Fruit fly (Drosophila melanogaster) whole organism, embryonic: ENCODE measurements around the gene Cp190.

Experiments
- Adf1 ChIP-seq: fragments of 200-800 bp; sonication (Bioruptor generic); IDR thresholded peaks from 2 replicates; pipeline ENCODE4 v1.3.6; 2022; ENCODE audit warnings: missing biosample characterization, missing genetic modification characterization
- Awh ChIP-seq: fragments of 200-800 bp; sonication (Bioruptor generic); IDR thresholded peaks from 2 replicates; pipeline ENCODE4, ENCODE4 v1.3.6; 2022; ENCODE audit warnings: missing biosample characterization, missing genetic modification characterization
- B-H2 ChIP-seq: fragments of 200-800 bp; sonication (Bioruptor generic); optimal IDR thresholded peaks from 2 replicates; lab custom pipeline; 2018; ENCODE audit warnings: missing biosample characterization, mild to moderate bottlenecking, missing genetic modification characterization
- Blimp-1 ChIP-seq: fragments of 200-800 bp; sonication (Bioruptor generic); optimal IDR thresholded peaks from 3 replicates; lab custom pipeline; 2018; ENCODE audit warnings: missing biosample characterization, missing genetic modification characterization, mild to moderate bottlenecking, moderate library complexity, missing genetic modification reagents
- Bteb2 ChIP-seq: fragments of 200-800 bp; sonication (Bioruptor generic); optimal IDR thresholded peaks from 2 replicates; lab custom pipeline; 2016; ENCODE audit warnings: missing biosample characterization, missing genetic modification characterization
- CG10274 ChIP-seq: fragments of 200-800 bp; sonication (Bioruptor generic); optimal IDR thresholded peaks from 3 replicates; lab custom pipeline; 2017; ENCODE audit warnings: missing biosample characterization, mild to moderate bottlenecking, missing genetic modification characterization
- CG10321 ChIP-seq: fragments of 200-800 bp; sonication (Bioruptor generic); IDR thresholded peaks from 2 replicates; pipeline ENCODE4 v1.3.6; 2022; ENCODE audit warnings: missing biosample characterization, missing genetic modification characterization
- CG10462 ChIP-seq: fragments of 200-800 bp; sonication (Bioruptor generic); optimal IDR thresholded peaks from 2 replicates; lab custom pipeline; 2016; ENCODE audit warnings: missing biosample characterization, missing genetic modification characterization
- CG10543 ChIP-seq: fragments of 200-800 bp; sonication (Bioruptor generic); optimal IDR thresholded peaks from 3 replicates; lab custom pipeline; 2017; ENCODE audit warnings: missing biosample characterization, mild to moderate bottlenecking, missing genetic modification characterization, moderate library complexity
- CG11504 ChIP-seq: fragments of 200-800 bp; sonication (Bioruptor generic); optimal IDR thresholded peaks from 3 replicates; lab custom pipeline; 2019; ENCODE audit warnings: missing biosample characterization, mild to moderate bottlenecking, missing genetic modification characterization, moderate library complexity
- CG1647 ChIP-seq: fragments of 200-800 bp; sonication (Bioruptor generic); optimal IDR thresholded peaks from 3 replicates; lab custom pipeline; 2016; ENCODE audit warnings: missing biosample characterization, missing genetic modification characterization
- CG16813 ChIP-seq: fragments of 200-800 bp; sonication (Bioruptor generic); IDR thresholded peaks from 3 replicates; pipeline ENCODE4 v1.3.6; 2022; ENCODE audit warnings: missing biosample characterization, missing genetic modification characterization; ENCODE audit not compliant: partially characterized antibody
- CG16815 ChIP-seq: fragments of 200-800 bp; sonication (Bioruptor generic); optimal IDR thresholded peaks from 3 replicates; lab custom pipeline; 2017; ENCODE audit warnings: missing biosample characterization, mild to moderate bottlenecking, missing genetic modification characterization
- CG2712 ChIP-seq: fragments of 200-800 bp; optimal IDR thresholded peaks from 3 replicates; lab custom pipeline; 2019; ENCODE audit warnings: missing biosample characterization, mild to moderate bottlenecking, missing genetic modification characterization, moderate library complexity
- CG32532 ChIP-seq: fragments of 200-800 bp; sonication (Bioruptor generic); IDR thresholded peaks from 2 replicates; pipeline ENCODE4 v1.3.6; 2022; ENCODE audit warnings: missing biosample characterization, missing genetic modification characterization
- CG33557 ChIP-seq: fragments of 200-800 bp; sonication (Bioruptor generic); optimal IDR thresholded peaks from 2 replicates; lab custom pipeline; 2019; ENCODE audit warnings: missing biosample characterization, mild to moderate bottlenecking, missing genetic modification characterization, moderate library complexity
- CG34422 ChIP-seq: fragments of 200-800 bp; sonication (Bioruptor generic); IDR thresholded peaks from 3 replicates; pipeline ENCODE4 v1.3.6; 2022; ENCODE audit warnings: missing biosample characterization, missing genetic modification characterization
- CG3847 ChIP-seq: fragments of 200-800 bp; sonication (Bioruptor generic); IDR thresholded peaks from 2 replicates; pipeline ENCODE4 v1.3.6; 2022; ENCODE audit warnings: missing biosample characterization, missing genetic modification characterization
- CG42726 ChIP-seq: fragments of 200-800 bp; sonication (Bioruptor generic); IDR thresholded peaks from 2 replicates; pipeline ENCODE4 v1.3.6; 2022; ENCODE audit warnings: missing biosample characterization, missing genetic modification characterization; ENCODE audit not compliant: partially characterized antibody
- CG4360 ChIP-seq: fragments of 200-800 bp; sonication (Bioruptor generic); IDR thresholded peaks from 2 replicates; pipeline ENCODE4 v1.3.6; 2022; ENCODE audit warnings: missing biosample characterization, missing genetic modification characterization
- CG6791 ChIP-seq: fragments of 200-800 bp; sonication (Bioruptor generic); IDR thresholded peaks from 3 replicates; pipeline ENCODE4 v1.3.6; 2022; ENCODE audit warnings: missing biosample characterization, missing genetic modification characterization; ENCODE audit not compliant: partially characterized antibody
- CG8290 ChIP-seq, 3 experiments: fragments of 200-800 bp; sonication (Bioruptor generic); optimal IDR thresholded peaks; 2 replicates each; lab custom pipeline; 2016 to 2019; ENCODE audit warnings: missing biosample characterization in 3 of 3, missing genetic modification characterization in 3 of 3, mild to moderate bottlenecking in 2 of 3, moderate library complexity in 1 of 3
- CG8359 ChIP-seq: fragments of 200-800 bp; sonication (Bioruptor generic); optimal IDR thresholded peaks from 2 replicates; lab custom pipeline; 2017; ENCODE audit warnings: missing biosample characterization, mild to moderate bottlenecking, missing genetic modification characterization, borderline replicate concordance
- CG9727 ChIP-seq: fragments of 200-800 bp; sonication (Bioruptor generic); optimal IDR thresholded peaks from 3 replicates; lab custom pipeline; 2017; ENCODE audit warnings: missing biosample characterization, mild to moderate bottlenecking, missing genetic modification characterization
- Drgx ChIP-seq: fragments of 200-800 bp; sonication (Bioruptor generic); IDR thresholded peaks from 2 replicates; pipeline ENCODE4 v1.3.6; 2022; ENCODE audit warnings: missing biosample characterization, missing genetic modification characterization
- Elba2 ChIP-seq: fragments of 200-800 bp; sonication (Bioruptor generic); optimal IDR thresholded peaks from 3 replicates; lab custom pipeline; 2016; ENCODE audit warnings: missing biosample characterization, missing genetic modification characterization
- HLH3B ChIP-seq: fragments of 200-800 bp; sonication (Bioruptor generic); IDR thresholded peaks from 2 replicates; pipeline ENCODE4 v1.3.6; 2022; ENCODE audit warnings: missing biosample characterization, missing genetic modification characterization
- HLH4C ChIP-seq: fragments of 200-800 bp; sonication (Bioruptor generic); IDR thresholded peaks from 3 replicates; pipeline ENCODE4 v1.3.6; 2022; ENCODE audit warnings: missing biosample characterization, missing genetic modification characterization; ENCODE audit not compliant: partially characterized antibody
- HLHmδ ChIP-seq: fragments of 200-800 bp; sonication (Bioruptor generic); optimal IDR thresholded peaks from 2 replicates; lab custom pipeline; 2018; ENCODE audit warnings: missing biosample characterization, mild to moderate bottlenecking, missing genetic modification characterization, moderate library complexity
- Hmr ChIP-seq: fragments of 200-800 bp; sonication (Bioruptor generic); optimal IDR thresholded peaks from 3 replicates; lab custom pipeline; 2017; ENCODE audit warnings: mild to moderate bottlenecking, missing biosample characterization, missing genetic modification reagents, missing genetic modification characterization
- MBD-R2 ChIP-seq: fragments of 200-800 bp; sonication (Bioruptor generic); IDR thresholded peaks from 2 replicates; pipeline ENCODE4 v1.3.6; 2022; ENCODE audit warnings: missing biosample characterization, missing genetic modification characterization
- Myb ChIP-seq: fragments of 200-800 bp; sonication (Bioruptor generic); optimal IDR thresholded peaks from 2 replicates; lab custom pipeline; 2016; ENCODE audit warnings: missing biosample characterization, missing genetic modification characterization
- Nf-YA ChIP-seq: fragments of 200-800 bp; sonication (Bioruptor generic); IDR thresholded peaks from 2 replicates; pipeline ENCODE4 v1.3.6; 2022; ENCODE audit warnings: missing biosample characterization, missing genetic modification characterization
- Pdp1 ChIP-seq, 2 experiments: fragments of 200-800 bp; sonication (Bioruptor generic); optimal IDR thresholded peaks; 3 replicates each; lab custom pipeline; 2016; ENCODE audit warnings: missing biosample characterization in 2 of 2, missing genetic modification characterization in 2 of 2, mild to moderate bottlenecking in 1 of 2, moderate library complexity in 1 of 2
- Ravus ChIP-seq: fragments of 200-800 bp; sonication (Bioruptor generic); IDR thresholded peaks from 2 replicates; pipeline ENCODE4 v1.3.6; 2022; ENCODE audit warnings: missing biosample characterization, missing genetic modification characterization
- Six4 ChIP-seq: fragments of 200-800 bp; sonication (Bioruptor generic); optimal IDR thresholded peaks from 2 replicates; lab custom pipeline; 2016; ENCODE audit warnings: missing biosample characterization, missing genetic modification characterization
- Sox102F ChIP-seq: fragments of 200-800 bp; sonication (Bioruptor generic); optimal IDR thresholded peaks from 2 replicates; lab custom pipeline; 2018; ENCODE audit warnings: missing biosample characterization, mild to moderate bottlenecking, missing genetic modification characterization, moderate library complexity
- az2 ChIP-seq: fragments of 200-800 bp; sonication (Bioruptor generic); optimal IDR thresholded peaks from 3 replicates; lab custom pipeline; 2016; ENCODE audit warnings: missing biosample characterization, missing genetic modification characterization
- cato ChIP-seq: fragments of 200-800 bp; sonication (Bioruptor generic); optimal IDR thresholded peaks from 2 replicates; lab custom pipeline; 2016; ENCODE audit warnings: missing biosample characterization, missing genetic modification characterization, borderline replicate concordance
- ci ChIP-seq: fragments of 200-800 bp; sonication (Bioruptor generic); IDR thresholded peaks from 3 replicates; pipeline ENCODE4 v1.3.6; 2022; ENCODE audit warnings: missing biosample characterization, missing genetic modification characterization
- crol ChIP-seq: fragments of 200-800 bp; sonication (Bioruptor generic); IDR thresholded peaks from 2 replicates; pipeline ENCODE4 v1.3.6; 2022; ENCODE audit warnings: missing biosample characterization, missing genetic modification characterization
- dysf ChIP-seq: fragments of 200-800 bp; sonication (Bioruptor generic); IDR thresholded peaks from 3 replicates; pipeline ENCODE4 v1.3.6; 2022; ENCODE audit warnings: missing biosample characterization, missing genetic modification characterization
- fu2 ChIP-seq: fragments of 200-800 bp; sonication (Bioruptor generic); optimal IDR thresholded peaks from 2 replicates; lab custom pipeline; 2016; ENCODE audit warnings: missing biosample characterization, missing genetic modification characterization
- insv ChIP-seq, 2 experiments: fragments of 200-800 bp; sonication (Bioruptor generic); optimal IDR thresholded peaks; 3 replicates each; lab custom pipeline; 2016 to 2018; ENCODE audit warnings: missing biosample characterization in 2 of 2, missing genetic modification characterization in 2 of 2
- mld ChIP-seq: fragments of 200-800 bp; sonication (Bioruptor generic); IDR thresholded peaks from 3 replicates; pipeline ENCODE4 v1.3.6; 2022; ENCODE audit warnings: missing biosample characterization, missing genetic modification characterization; ENCODE audit not compliant: partially characterized antibody
- sim ChIP-seq: fragments of 200-800 bp; sonication (Bioruptor generic); IDR thresholded peaks from 2 replicates; pipeline ENCODE4 v1.3.6; 2022; ENCODE audit warnings: missing biosample characterization, missing genetic modification characterization
- stc ChIP-seq: fragments of 200-800 bp; sonication (Bioruptor generic); IDR thresholded peaks from 2 replicates; pipeline ENCODE4 v1.3.6; 2022; ENCODE audit warnings: missing biosample characterization, missing genetic modification characterization
- tap ChIP-seq: fragments of 200-800 bp; optimal IDR thresholded peaks from 3 replicates; lab custom pipeline; 2019; ENCODE audit warnings: missing biosample characterization, mild to moderate bottlenecking, missing genetic modification characterization, moderate library complexity
- vvl ChIP-seq: fragments of 200-800 bp; sonication (Bioruptor generic); IDR thresholded peaks from 2 replicates; pipeline ENCODE4 v1.3.6; 2022; ENCODE audit warnings: missing biosample characterization, missing genetic modification characterization

Cp190 gene

DNA sequence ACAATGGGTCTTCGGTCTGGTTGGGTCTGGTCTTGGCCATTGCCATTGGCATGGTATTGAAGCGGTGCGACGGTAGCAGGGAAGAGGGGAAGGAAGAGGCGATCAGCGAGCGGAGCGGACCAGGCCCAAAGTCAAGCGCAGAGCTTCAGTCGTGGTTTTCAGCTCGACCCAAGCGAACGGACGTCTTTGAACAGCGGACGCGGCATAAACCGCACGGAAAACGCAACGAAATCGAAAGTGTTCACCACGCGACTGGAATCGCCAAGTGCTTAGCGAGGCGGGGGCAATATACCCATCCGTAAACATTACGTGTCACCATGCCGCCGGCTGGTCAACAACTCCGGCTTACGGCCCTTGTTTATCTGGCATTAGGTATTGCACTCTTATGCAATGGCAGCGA, 41.3 kb upstream of the Cp190 start, which contains the start of gene CG14866:
CG14866 (plus strand) TSS at position 146 of the 400 bp plus-strand sequence.
- no peak for TF ChIP-seq Sox102F (GFP tag; lab: Kevin White, UChicago)
- TF ChIP-seq CG3847 (GFP tag; lab: Robert Waterston, UW), result no peak
- TF ChIP-seq CG33557 (GFP tag; lab: Kevin White, UChicago), result no peak
- no peak for TF ChIP-seq mld
- no peak for TF ChIP-seq fu2 (GFP tag; lab: Kevin White, UChicago)
- TF ChIP-seq MBD-R2 (GFP tag; lab: Robert Waterston, UW), result peak; percentile 12; the same call in 1 of the 2 replicates
- peak; percentile 8; the same call in 1 of the 2 replicates for TF ChIP-seq HLH3B (GFP tag; lab: Robert Waterston, UW)
- TF ChIP-seq CG32532, result 0 out of 2 replicates have a peak, but pooled peaks have one; percentile 12
- no peak for TF ChIP-seq HLHmδ (GFP tag; lab: Kevin White, UChicago)
- no peak for TF ChIP-seq CG1647 (GFP tag; lab: Kevin White, UChicago)
- TF ChIP-seq Elba2, result no peak
- TF ChIP-seq CG10321 (GFP tag; lab: Robert Waterston, UW), result no peak
- no peak for TF ChIP-seq insv (GFP tag; optimal IDR thresholded peaks at IDR 0.05; lab: Kevin White, UChicago)
- no peak for TF ChIP-seq Bteb2 (GFP tag; lab: Kevin White, UChicago)
- TF ChIP-seq CG11504 (tag; lab: Kevin White, UChicago), result no peak
- no peak for TF ChIP-seq Awh (GFP tag; lab: Robert Waterston, UW)
- TF ChIP-seq B-H2, result no peak
- no peak for TF ChIP-seq tap (tag; lab: Kevin White, UChicago)
- 0 out of 2 replicates have a peak, but pooled peaks have one; percentile 13 for TF ChIP-seq vvl
- peak in 1 of 2 experiments; percentile 15 for TF ChIP-seq Pdp1 (GFP tag; optimal IDR thresholded peaks at IDR 0.05; lab: Kevin White, UChicago)
- no peak for TF ChIP-seq Six4
- no peak for TF ChIP-seq Myb
- no peak for TF ChIP-seq CG9727
- peak; percentile 95 for TF ChIP-seq CG8359 (GFP tag; lab: Kevin White, UChicago)
- 0 out of 3 replicates have a peak, but pooled peaks have one; percentile 15 for TF ChIP-seq ci (GFP tag; lab: Robert Waterston, UW)
- TF ChIP-seq az2 (GFP tag; lab: Kevin White, UChicago), result no peak
- no peak for TF ChIP-seq CG42726 (GFP tag; lab: Robert Waterston, UW)
- TF ChIP-seq CG34422 (GFP tag; lab: Robert Waterston, UW), result peak; percentile 29; the same call in 1 of the 3 replicates
- TF ChIP-seq stc (GFP tag; lab: Robert Waterston, UW), result 0 out of 2 replicates have a peak, but pooled peaks have one; percentile 6
- no peak for TF ChIP-seq CG10274
- no peak for TF ChIP-seq dysf
- no peak for TF ChIP-seq Hmr (GFP tag; lab: Kevin White, UChicago)
- peak; percentile 41; the same call in 1 of the 2 replicates for TF ChIP-seq crol (GFP tag; lab: Robert Waterston, UW)
- no peak for TF ChIP-seq Adf1 (GFP tag; lab: Robert Waterston, UW)
- 0 out of 2 replicates have a peak, but pooled peaks have one; percentile 25 for TF ChIP-seq CG4360 (GFP tag; lab: Robert Waterston, UW)
- no peak for TF ChIP-seq CG10462 (GFP tag; lab: Kevin White, UChicago)
- 0 out of 3 replicates have a peak, but pooled peaks have one; percentile 29 for TF ChIP-seq HLH4C (GFP tag; lab: Robert Waterston, UW)
- TF ChIP-seq Drgx (GFP tag; lab: Robert Waterston, UW), result 0 out of 2 replicates have a peak, but pooled peaks have one; percentile 2
- TF ChIP-seq CG10543 (GFP tag; lab: Kevin White, UChicago), result peak; percentile 14
- 0 out of 2 replicates have a peak, but pooled peaks have one; percentile 7 for TF ChIP-seq Nf-YA (GFP tag; lab: Robert Waterston, UW)
- TF ChIP-seq CG16813 (GFP tag; lab: Robert Waterston, UW), result no peak
- TF ChIP-seq CG8290 (GFP tag; optimal IDR thresholded peaks at IDR 0.05; lab: Kevin White, UChicago), result no peak
- TF ChIP-seq CG8290 (tag; optimal IDR thresholded peaks at IDR 0.05; lab: Kevin White, UChicago), result no peak
- no peak for TF ChIP-seq CG6791 (GFP tag; lab: Robert Waterston, UW)
- TF ChIP-seq sim (GFP tag; lab: Robert Waterston, UW), result no peak
- no peak for TF ChIP-seq cato (GFP tag; lab: Kevin White, UChicago)
- TF ChIP-seq Ravus, result no peak
- TF ChIP-seq CG2712 (tag; lab: Kevin White, UChicago), result no peak
- TF ChIP-seq Blimp-1, result peak; percentile 85
- TF ChIP-seq CG16815 (GFP tag; lab: Kevin White, UChicago), result no peak
